Fruit fly (Drosophila melanogaster) whole organism, embryonic: ENCODE data around the gene Nt5b.

Experiments used
- Adf1 ChIP-seq: fragments of 200-800 bp; sonication (Bioruptor generic); IDR thresholded peaks from 2 replicates; pipeline ENCODE4 v1.3.6; 2022; ENCODE audit warnings: missing biosample characterization, missing genetic modification characterization
- Aef1 ChIP-seq: fragments of 200-800 bp; sonication (Bioruptor generic); IDR thresholded peaks from 3 replicates; pipeline ENCODE4 v1.3.6; 2022; ENCODE audit warnings: missing biosample characterization, missing genetic modification characterization
- B-H2 ChIP-seq: fragments of 200-800 bp; sonication (Bioruptor generic); optimal IDR thresholded peaks from 2 replicates; lab custom pipeline; 2018; ENCODE audit warnings: missing biosample characterization, mild to moderate bottlenecking, missing genetic modification characterization
- Bdp1 ChIP-seq: fragments of 200-800 bp; sonication (Bioruptor generic); optimal IDR thresholded peaks from 3 replicates; lab custom pipeline; 2016; ENCODE audit warnings: missing biosample characterization, missing genetic modification characterization
- Blimp-1 ChIP-seq: fragments of 200-800 bp; sonication (Bioruptor generic); optimal IDR thresholded peaks from 3 replicates; lab custom pipeline; 2018; ENCODE audit warnings: missing biosample characterization, missing genetic modification characterization, mild to moderate bottlenecking, moderate library complexity, missing genetic modification reagents
- CG1024 ChIP-seq: fragments of 200-800 bp; sonication (Bioruptor generic); IDR thresholded peaks from 2 replicates; pipeline ENCODE4 v1.3.6; 2022; ENCODE audit warnings: missing biosample characterization, missing genetic modification characterization
- CG10979 ChIP-seq: fragments of 200-800 bp; sonication (Bioruptor generic); optimal IDR thresholded peaks from 2 replicates; lab custom pipeline; 2018; ENCODE audit warnings: missing biosample characterization, mild to moderate bottlenecking, missing genetic modification characterization, moderate library complexity
- CG11456 ChIP-seq: fragments of 200-800 bp; sonication (Bioruptor generic); IDR thresholded peaks from 3 replicates; pipeline ENCODE4 v1.3.6; 2022; ENCODE audit warnings: missing biosample characterization, missing genetic modification characterization
- CG11504 ChIP-seq: fragments of 200-800 bp; sonication (Bioruptor generic); optimal IDR thresholded peaks from 3 replicates; lab custom pipeline; 2019; ENCODE audit warnings: missing biosample characterization, mild to moderate bottlenecking, missing genetic modification characterization, moderate library complexity
- CG14014 ChIP-seq: fragments of 200-800 bp; sonication (Bioruptor generic); IDR thresholded peaks from 2 replicates; pipeline ENCODE4 v1.3.6; 2022; ENCODE audit warnings: missing biosample characterization, missing genetic modification characterization
- CG18764 ChIP-seq: fragments of 200-800 bp; sonication (Bioruptor generic); optimal IDR thresholded peaks from 3 replicates; lab custom pipeline; 2016; ENCODE audit warnings: missing biosample characterization, missing genetic modification characterization
- CG2199 ChIP-seq: fragments of 200-800 bp; sonication (Bioruptor generic); IDR thresholded peaks from 3 replicates; pipeline ENCODE4 v1.3.6; 2022; ENCODE audit warnings: missing biosample characterization, missing genetic modification characterization
- CG30431 ChIP-seq: fragments of 200-800 bp; sonication (Bioruptor generic); optimal IDR thresholded peaks from 2 replicates; lab custom pipeline; 2017; ENCODE audit warnings: missing biosample characterization, missing genetic modification characterization
- CG3995 ChIP-seq: fragments of 200-800 bp; sonication (Bioruptor generic); optimal IDR thresholded peaks from 3 replicates; lab custom pipeline; 2016; ENCODE audit warnings: missing biosample characterization, missing genetic modification characterization
- CG4328 ChIP-seq: fragments of 200-800 bp; sonication (Bioruptor generic); optimal IDR thresholded peaks from 3 replicates; lab custom pipeline; 2017; ENCODE audit warnings: missing biosample characterization, missing genetic modification reagents, missing genetic modification characterization
- CG4820 ChIP-seq: fragments of 200-800 bp; sonication (Bioruptor generic); optimal IDR thresholded peaks from 3 replicates; lab custom pipeline; 2016; ENCODE audit warnings: missing biosample characterization, missing genetic modification characterization
- CG4854 ChIP-seq: fragments of 200-800 bp; sonication (Bioruptor generic); optimal IDR thresholded peaks from 2 replicates; lab custom pipeline; 2016; ENCODE audit warnings: missing biosample characterization, missing genetic modification characterization, inconsistent platforms
- CG6791 ChIP-seq: fragments of 200-800 bp; sonication (Bioruptor generic); IDR thresholded peaks from 3 replicates; pipeline ENCODE4 v1.3.6; 2022; ENCODE audit warnings: missing biosample characterization, missing genetic modification characterization; ENCODE audit not compliant: partially characterized antibody
- CG6813 ChIP-seq: fragments of 200-800 bp; sonication (Bioruptor generic); optimal IDR thresholded peaks from 2 replicates; lab custom pipeline; 2017; ENCODE audit warnings: missing biosample characterization, missing genetic modification characterization, mild to moderate bottlenecking, moderate library complexity, missing genetic modification reagents
- CG7839 ChIP-seq: fragments of 200-800 bp; sonication (Bioruptor generic); optimal IDR thresholded peaks from 3 replicates; lab custom pipeline; 2018; ENCODE audit warnings: missing biosample characterization, mild to moderate bottlenecking, missing genetic modification characterization, moderate library complexity
- CG9215 ChIP-seq: fragments of 200-800 bp; sonication (Bioruptor generic); IDR thresholded peaks from 2 replicates; pipeline ENCODE4 v1.3.6; 2022; ENCODE audit warnings: missing biosample characterization, missing genetic modification characterization
- D19A ChIP-seq: fragments of 200-800 bp; optimal IDR thresholded peaks from 3 replicates; lab custom pipeline; 2019; ENCODE audit warnings: missing biosample characterization, mild to moderate bottlenecking, missing genetic modification characterization, moderate library complexity
- Drgx ChIP-seq: fragments of 200-800 bp; sonication (Bioruptor generic); IDR thresholded peaks from 2 replicates; pipeline ENCODE4 v1.3.6; 2022; ENCODE audit warnings: missing biosample characterization, missing genetic modification characterization
- Ets65A ChIP-seq: fragments of 200-800 bp; sonication (Bioruptor generic); peaks from one replicate; lab custom pipeline; 2016; ENCODE audit warnings: missing biosample characterization, missing genetic modification characterization
- Ets97D ChIP-seq: fragments of 200-800 bp; sonication (Bioruptor generic); optimal IDR thresholded peaks from 3 replicates; lab custom pipeline; 2016; ENCODE audit warnings: missing biosample characterization, missing genetic modification characterization
- HHEX ChIP-seq: fragments of 200-800 bp; sonication (Bioruptor generic); optimal IDR thresholded peaks from 3 replicates; lab custom pipeline; 2017; ENCODE audit warnings: missing biosample characterization, mild to moderate bottlenecking, missing genetic modification characterization, missing genetic modification reagents
- HLH3B ChIP-seq: fragments of 200-800 bp; sonication (Bioruptor generic); IDR thresholded peaks from 2 replicates; pipeline ENCODE4 v1.3.6; 2022; ENCODE audit warnings: missing biosample characterization, missing genetic modification characterization
- Lim3 ChIP-seq: fragments of 200-800 bp; sonication (Bioruptor generic); IDR thresholded peaks from 2 replicates; pipeline ENCODE4 v1.3.6; 2022; ENCODE audit warnings: missing biosample characterization, missing genetic modification characterization
- Med ChIP-seq: fragments of 200-800 bp; sonication (Bioruptor generic); peaks from one replicate; lab custom pipeline; 2016; ENCODE audit warnings: missing biosample characterization, missing genetic modification characterization, mild to moderate bottlenecking, inconsistent platforms, moderate library complexity
- Nf-YC ChIP-seq: fragments of 200-800 bp; optimal IDR thresholded peaks from 3 replicates; lab custom pipeline; 2019; ENCODE audit warnings: missing biosample characterization, mild to moderate bottlenecking, missing genetic modification characterization, moderate library complexity
- Sox100B ChIP-seq: fragments of 200-800 bp; sonication (Bioruptor generic); optimal IDR thresholded peaks from 3 replicates; lab custom pipeline; 2018; ENCODE audit warnings: missing biosample characterization, mild to moderate bottlenecking, missing genetic modification characterization
- TFAM ChIP-seq: fragments of 200-800 bp; sonication (Bioruptor generic); optimal IDR thresholded peaks from 2 replicates; lab custom pipeline; 2017; ENCODE audit warnings: missing biosample characterization, missing genetic modification characterization, inconsistent platforms
- chinmo ChIP-seq: fragments of 200-800 bp; sonication (Bioruptor generic); IDR thresholded peaks from 4 replicates; pipeline ENCODE4 v1.3.6; 2022; ENCODE audit warnings: missing biosample characterization, missing genetic modification characterization; ENCODE audit not compliant: partially characterized antibody
- dimm ChIP-seq: fragments of 200-800 bp; sonication (Bioruptor generic); IDR thresholded peaks from 2 replicates; pipeline ENCODE4 v1.3.6; 2022; ENCODE audit warnings: missing biosample characterization, missing genetic modification characterization
- dm ChIP-seq: fragments of 200-800 bp; sonication (Bioruptor generic); optimal IDR thresholded peaks from 3 replicates; lab custom pipeline; 2016; ENCODE audit warnings: missing biosample characterization, missing genetic modification characterization
- fd102C ChIP-seq: fragments of 200-800 bp; sonication (Bioruptor generic); optimal IDR thresholded peaks from 2 replicates; lab custom pipeline; 2018; ENCODE audit warnings: missing biosample characterization, mild to moderate bottlenecking, missing genetic modification characterization, moderate library complexity
- grau ChIP-seq: fragments of 200-800 bp; optimal IDR thresholded peaks from 3 replicates; lab custom pipeline; 2019; ENCODE audit warnings: missing biosample characterization, mild to moderate bottlenecking, missing genetic modification characterization, moderate library complexity
- h ChIP-seq: fragments of >200 bp; optimal IDR thresholded peaks from 2 replicates; lab custom pipeline; 2017
- hb ChIP-seq: fragments of 200-800 bp; sonication (Bioruptor generic); IDR thresholded peaks from 3 replicates; pipeline ENCODE4 v1.3.6; 2022; ENCODE audit warnings: missing biosample characterization, missing genetic modification characterization; ENCODE audit not compliant: partially characterized antibody
- hkb ChIP-seq, 2 experiments: fragments of 200-800 bp in 1 of 2; fragments of >200 bp in 1 of 2; sonication (Bioruptor generic) in 1 of 2; IDR thresholded peaks in 1 of 2; optimal IDR thresholded peaks in 1 of 2; 2 replicates each; pipeline versions ENCODE4 v1.3.6 to Lab custom; 2017 to 2022; ENCODE audit warnings: missing biosample characterization in 1 of 2, missing genetic modification characterization in 1 of 2
- ind ChIP-seq: fragments of 200-800 bp; sonication (Bioruptor generic); optimal IDR thresholded peaks from 3 replicates; lab custom pipeline; 2016; ENCODE audit warnings: missing biosample characterization, missing genetic modification characterization
- lab ChIP-seq: fragments of 200-800 bp; sonication (Bioruptor generic); optimal IDR thresholded peaks from 3 replicates; lab custom pipeline; 2017; ENCODE audit warnings: missing biosample characterization, missing genetic modification characterization, mild to moderate bottlenecking, moderate library complexity, missing genetic modification reagents
- onecut ChIP-seq: fragments of 200-800 bp; sonication (Bioruptor generic); IDR thresholded peaks from 2 replicates; pipeline ENCODE4 v1.3.6; 2022; ENCODE audit warnings: missing biosample characterization, missing genetic modification characterization
- p53 ChIP-seq: fragments of 200-800 bp; sonication (Bioruptor generic); optimal IDR thresholded peaks from 2 replicates; lab custom pipeline; 2016; ENCODE audit warnings: missing biosample characterization, missing genetic modification characterization
- ro ChIP-seq: fragments of 200-800 bp; sonication (Bioruptor generic); IDR thresholded peaks from 2 replicates; pipeline ENCODE4 v1.3.6; 2022; ENCODE audit warnings: missing biosample characterization, missing genetic modification characterization
- scrt ChIP-seq: fragments of 200-800 bp; sonication (Bioruptor generic); optimal IDR thresholded peaks from 2 replicates; lab custom pipeline; 2018; ENCODE audit warnings: missing biosample characterization, mild to moderate bottlenecking, missing genetic modification characterization, moderate library complexity
- stwl ChIP-seq: fragments of 200-800 bp; sonication (Bioruptor generic); optimal IDR thresholded peaks from 3 replicates; lab custom pipeline; 2018; ENCODE audit warnings: missing biosample characterization, mild to moderate bottlenecking, missing genetic modification characterization, moderate library complexity
- sug ChIP-seq: fragments of 200-800 bp; optimal IDR thresholded peaks from 2 replicates; lab custom pipeline; 2019; ENCODE audit warnings: missing biosample characterization, mild to moderate bottlenecking, missing genetic modification characterization, moderate library complexity
- tgo ChIP-seq: fragments of 200-800 bp; sonication (Bioruptor generic); IDR thresholded peaks from 3 replicates; pipeline ENCODE4 v1.3.6; 2022; ENCODE audit warnings: missing biosample characterization, missing genetic modification characterization

The Nt5b gene

dm6 chrX:18357756-18358182, 52.2 kb downstream of the Nt5b start (continued):
- TF ChIP-seq sug (tag; lab: Kevin White, UChicago) = no peak
- peak; percentile 88 for TF ChIP-seq CG2199 (GFP tag; lab: Robert Waterston, UW)
- peak; percentile 48 for TF ChIP-seq scrt (GFP tag; lab: Kevin White, UChicago)
- no peak for TF ChIP-seq Bdp1 (GFP tag; lab: Kevin White, UChicago)
- TF ChIP-seq Lim3 (GFP tag; lab: Robert Waterston, UW) = no peak
- TF ChIP-seq Aef1 (GFP tag; lab: Robert Waterston, UW) = 0 out of 3 replicates have a peak, but pooled peaks have one; percentile 13
- TF ChIP-seq p53 (GFP tag; lab: Kevin White, UChicago) = peak; percentile 0
- TF ChIP-seq CG11456 (GFP tag; lab: Robert Waterston, UW) = 0 out of 3 replicates have a peak, but pooled peaks have one; percentile 34
- TF ChIP-seq TFAM (GFP tag; lab: Kevin White, UChicago) = no peak
- no peak for TF ChIP-seq CG9215 (GFP tag; lab: Robert Waterston, UW)
- TF ChIP-seq CG6813 (GFP tag; lab: Kevin White, UChicago) = no peak
- TF ChIP-seq chinmo = peak; percentile 59; the same call in 2 of the 4 replicates

dm6 chrX:18356141-18356600, 53.8 kb downstream of the Nt5b start, which contains the start of gene kairos:
Gene kairos (minus strand): TSS chrX:18356191.
- TF ChIP-seq Blimp-1 (GFP tag; lab: Kevin White, UChicago) (peak; percentile 25), Ets65A (GFP tag; lab: Kevin White, UChicago) (peak; percentile 4), CG30431 (GFP tag; lab: Kevin White, UChicago) (no peak), HHEX (GFP tag; lab: Kevin White, UChicago) (peak; percentile 29), fd102C (GFP tag; lab: Kevin White, UChicago) (no peak), Adf1 (GFP tag; lab: Robert Waterston, UW) (peak; percentile 54; the same call in 1 of the 2 replicates), CG6791 (GFP tag; lab: Robert Waterston, UW) (no peak), scrt (GFP tag; lab: Kevin White, UChicago) (peak; percentile 67), onecut (GFP tag; lab: Robert Waterston, UW) (no peak), CG4820 (GFP tag; lab: Kevin White, UChicago) (no peak), Nf-YC (tag; lab: Kevin White, UChicago) (peak; percentile 26), ro (GFP tag; lab: Robert Waterston, UW) (no peak), grau (no peak), Med (peak; percentile 70), ind (GFP tag; lab: Kevin White, UChicago) (peak; percentile 7), h (no peak), tgo (GFP tag; lab: Robert Waterston, UW) (peak; percentile 46; the same call in 2 of the 3 replicates), stwl (tag; lab: Kevin White, UChicago) (no peak), dm (GFP tag; lab: Kevin White, UChicago) (no peak), Sox100B (GFP tag; lab: Kevin White, UChicago) (peak; percentile 31), CG1024 (GFP tag; lab: Robert Waterston, UW) (peak; percentile 26; the same call in 1 of the 2 replicates), CG7839 (peak; percentile 37), hb (GFP tag; lab: Robert Waterston, UW) (no peak), CG10979 (peak; percentile 32), lab (peak; percentile 28), D19A (tag; lab: Kevin White, UChicago) (no peak), CG11504 (tag; lab: Kevin White, UChicago) (peak; percentile 38), hkb (optimal IDR thresholded peaks at IDR 0.05; lab: Kevin White, UChicago) (no peak), hkb (GFP tag; IDR thresholded peaks at IDR 0.05; lab: Robert Waterston, UW) (peak; percentile 48; the same call in 1 of the 2 replicates), CG14014 (no peak), Drgx (GFP tag; lab: Robert Waterston, UW) (0 out of 2 replicates have a peak, but pooled peaks have one; percentile 24), CG4854 (GFP tag; lab: Kevin White, UChicago) (no peak), dimm (peak; percentile 20; the same call in 1 of the 2 replicates), CG18764 (GFP tag; lab: Kevin White, UChicago) (no peak), Ets97D (GFP tag; lab: Kevin White, UChicago) (no peak), HLH3B (GFP tag; lab: Robert Waterston, UW) (peak; percentile 40), CG4328 (no peak), B-H2 (no peak), CG3995 (no peak)
